Worm (Caenorhabditis elegans) whole organism, L1 larva: ENCODE data around the gene pst-2.

Experiments
- C04F5.9 ChIP-seq: sonication (generic microtip); optimal IDR thresholded peaks from 2 replicates; lab custom pipeline; 2016; ENCODE audit warnings: missing genetic modification characterization, missing compliant biosample characterization
- C34B4.2 ChIP-seq: sonication (generic microtip); optimal IDR thresholded peaks from 2 replicates; lab custom pipeline; 2017; ENCODE audit warnings: mild to moderate bottlenecking, missing genetic modification characterization, missing compliant biosample characterization
- F16B12.6 ChIP-seq: fragments of 150-350 bp; optimal IDR thresholded peaks from 2 replicates; lab custom pipeline; 2014; ENCODE audit warnings: missing biosample characterization, missing genetic modification characterization
- alr-1 ChIP-seq: fragments of 200-800 bp; sonication (Bioruptor generic); optimal IDR thresholded peaks from 2 replicates; lab custom pipeline; 2018; ENCODE audit warnings: borderline replicate concordance, mild to moderate bottlenecking, missing genetic modification characterization, missing compliant biosample characterization
- aly-2 ChIP-seq: fragments of 150-350 bp; optimal IDR thresholded peaks from 2 replicates; lab custom pipeline; 2014; ENCODE audit warnings: missing biosample characterization, missing genetic modification characterization
- blmp-1 ChIP-seq: fragments of 150-350 bp; optimal IDR thresholded peaks from 2 replicates; lab custom pipeline; 2014; ENCODE audit warnings: missing biosample characterization, missing genetic modification characterization
- efl-1 ChIP-seq, 4 experiments: fragments of 150-350 bp; optimal IDR thresholded peaks in 3 of 4; peaks in 1 of 4; 1 replicate in 1 of 4; 2 replicates in 3 of 4; lab custom pipeline; 2014; ENCODE audit warnings: missing biosample characterization in 2 of 4, missing genetic modification characterization in 2 of 4, missing genetic modification reagents in 2 of 4
- efl-3 ChIP-seq: fragments of 200-800 bp; sonication (Bioruptor generic); optimal IDR thresholded peaks from 2 replicates; lab custom pipeline; 2018; ENCODE audit warnings: mild to moderate bottlenecking, missing genetic modification characterization, missing compliant biosample characterization
- elt-2 ChIP-seq: sonication (generic microtip); optimal IDR thresholded peaks from 2 replicates; lab custom pipeline; 2016; ENCODE audit warnings: missing genetic modification characterization, mild to moderate bottlenecking, inconsistent platforms, missing compliant biosample characterization, missing genetic modification reagents
- elt-3 ChIP-seq, 6 experiments: fragments of 150-350 bp in 1 of 6; sonication (generic microtip); optimal IDR thresholded peaks; 2 replicates each; lab custom pipeline; 2017 to 2018; ENCODE audit warnings: missing biosample characterization in 6 of 6, missing genetic modification characterization in 6 of 6, inconsistent platforms in 1 of 6
- fkh-4 ChIP-seq: sonication (generic microtip); optimal IDR thresholded peaks from 2 replicates; lab custom pipeline; 2016; ENCODE audit warnings: missing compliant biosample characterization, missing genetic modification characterization, borderline replicate concordance
- fos-1 ChIP-seq: fragments of 150-350 bp; optimal IDR thresholded peaks from 2 replicates; lab custom pipeline; 2014; ENCODE audit warnings: missing biosample characterization, missing genetic modification characterization
- grh-1 ChIP-seq: fragments of 200-800 bp; sonication (Bioruptor generic); IDR thresholded peaks from 2 replicates; pipeline ENCODE4 v1.3.6; 2022; ENCODE audit warnings: missing genetic modification reagents, missing genetic modification characterization, missing compliant biosample characterization
- hlh-17 ChIP-seq: fragments of 200-800 bp; sonication (Bioruptor generic); optimal IDR thresholded peaks from 2 replicates; lab custom pipeline; 2018; ENCODE audit warnings: missing genetic modification characterization, mild to moderate bottlenecking, missing compliant biosample characterization, moderate library complexity, borderline replicate concordance
- hpl-2 ChIP-seq: fragments of 150-350 bp; optimal IDR thresholded peaks from 2 replicates; lab custom pipeline; 2014; ENCODE audit warnings: missing biosample characterization, missing genetic modification reagents, missing genetic modification characterization
- jun-1 ChIP-seq: fragments of 150-350 bp; optimal IDR thresholded peaks from 2 replicates; lab custom pipeline; 2014; ENCODE audit warnings: missing biosample characterization, missing genetic modification reagents, missing genetic modification characterization
- lin-13 ChIP-seq: fragments of 150-350 bp; optimal IDR thresholded peaks from 2 replicates; lab custom pipeline; 2014; ENCODE audit warnings: missing biosample characterization, missing genetic modification reagents, missing genetic modification characterization
- lin-14 ChIP-seq: fragments of 200-800 bp; sonication (Bioruptor generic); optimal IDR thresholded peaks from 2 replicates; lab custom pipeline; 2018; ENCODE audit warnings: mild to moderate bottlenecking, missing genetic modification characterization, moderate library complexity, missing compliant biosample characterization
- lin-35 ChIP-seq, 2 experiments: fragments of 150-350 bp; optimal IDR thresholded peaks; 2 replicates each; lab custom pipeline; 2014; ENCODE audit warnings: missing biosample characterization in 2 of 2, missing genetic modification characterization in 2 of 2, missing genetic modification reagents in 2 of 2
- lsy-2 ChIP-seq, 2 experiments: fragments of 150-350 bp; optimal IDR thresholded peaks; 2 replicates each; lab custom pipeline; 2014; ENCODE audit warnings: missing biosample characterization in 2 of 2, missing genetic modification characterization in 2 of 2
- nhr-20 ChIP-seq: sonication (generic microtip); optimal IDR thresholded peaks from 2 replicates; lab custom pipeline; 2016; ENCODE audit warnings: mild to moderate bottlenecking, missing genetic modification characterization, missing compliant biosample characterization
- nhr-237 ChIP-seq: fragments of 150-350 bp; optimal IDR thresholded peaks from 2 replicates; lab custom pipeline; 2014; ENCODE audit warnings: missing biosample characterization, missing genetic modification characterization
- nhr-28 ChIP-seq: fragments of 150-350 bp; optimal IDR thresholded peaks from 2 replicates; lab custom pipeline; 2014; ENCODE audit warnings: missing biosample characterization, missing genetic modification characterization
- skn-1 ChIP-seq: fragments of 150-350 bp; optimal IDR thresholded peaks from 2 replicates; lab custom pipeline; 2014; ENCODE audit warnings: missing biosample characterization, missing genetic modification characterization
- snu-23 ChIP-seq: sonication (generic microtip); optimal IDR thresholded peaks from 2 replicates; lab custom pipeline; 2016; ENCODE audit warnings: missing genetic modification characterization, missing compliant biosample characterization
- sox-4 ChIP-seq: sonication (generic microtip); optimal IDR thresholded peaks from 2 replicates; lab custom pipeline; 2016; ENCODE audit warnings: missing genetic modification characterization, missing compliant biosample characterization
- sptf-1 ChIP-seq: fragments of 150-350 bp; optimal IDR thresholded peaks from 2 replicates; lab custom pipeline; 2014; ENCODE audit warnings: missing biosample characterization, missing genetic modification characterization
- unc-30 ChIP-seq: sonication (generic microtip); optimal IDR thresholded peaks from 2 replicates; lab custom pipeline; 2017; ENCODE audit warnings: missing biosample characterization, missing genetic modification characterization
- unc-86 ChIP-seq: sonication (generic microtip); optimal IDR thresholded peaks from 2 replicates; lab custom pipeline; 2016; ENCODE audit warnings: missing genetic modification characterization, missing compliant biosample characterization
- zip-4 ChIP-seq: fragments of 200-800 bp; sonication (Bioruptor generic); optimal IDR thresholded peaks from 2 replicates; lab custom pipeline; 2018; ENCODE audit warnings: mild to moderate bottlenecking, missing genetic modification characterization, moderate library complexity, missing compliant biosample characterization
- ztf-4 ChIP-seq: fragments of 150-350 bp; optimal IDR thresholded peaks from 2 replicates; lab custom pipeline; 2014; ENCODE audit warnings: missing biosample characterization, missing genetic modification characterization

The pst-2 gene

DNA sequence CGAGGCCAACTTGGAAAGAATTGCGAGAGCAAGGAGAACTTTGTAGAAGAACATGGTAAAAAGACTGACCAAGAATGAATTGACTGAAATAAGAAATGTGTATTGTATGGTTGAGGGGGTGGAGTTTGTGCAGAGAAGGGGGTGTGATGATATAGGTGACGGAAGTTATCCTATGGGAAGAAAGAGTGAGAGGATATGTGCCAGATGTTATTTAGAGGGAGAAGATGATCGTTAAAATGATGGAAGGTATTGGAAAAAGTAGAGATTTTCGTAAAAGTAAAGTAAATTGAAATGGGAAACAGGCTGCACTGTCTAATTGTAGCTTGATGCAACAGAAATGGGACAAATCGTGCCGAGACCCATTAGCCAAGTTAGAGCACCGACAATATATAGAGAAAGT is 23.3 kb upstream of the pst-2 start, which contains the start of gene sdz-21:
Gene sdz-21, minus strand, starts transcription at position 101 of the 400 bp plus-strand sequence.
- no peak for TF ChIP-seq efl-1 (optimal IDR thresholded peaks at IDR 0.05; lab: Kevin White, UChicago)
- peak in 1 of 2 experiments; percentile 8 for TF ChIP-seq efl-1 (GFP tag; optimal IDR thresholded peaks at IDR 0.05 in 1 of 2; lab: Kevin White, UChicago)
- TF ChIP-seq grh-1 (GFP tag; lab: Robert Waterston, UW), result no peak
- TF ChIP-seq jun-1 (tag; lab: Kevin White, UChicago), result no peak
- TF ChIP-seq zip-4 (GFP tag; lab: Kevin White, UChicago), result no peak
- no peak for TF ChIP-seq unc-30 (tag; lab: Kevin White, UChicago)
- TF ChIP-seq C04F5.9 (tag; lab: Kevin White, UChicago), result no peak
- no peak for TF ChIP-seq aly-2 (tag; lab: Kevin White, UChicago)
- TF ChIP-seq elt-2 (tag; lab: Kevin White, UChicago), result no peak
- no peak for TF ChIP-seq F16B12.6 (tag; lab: Kevin White, UChicago)

DNA sequence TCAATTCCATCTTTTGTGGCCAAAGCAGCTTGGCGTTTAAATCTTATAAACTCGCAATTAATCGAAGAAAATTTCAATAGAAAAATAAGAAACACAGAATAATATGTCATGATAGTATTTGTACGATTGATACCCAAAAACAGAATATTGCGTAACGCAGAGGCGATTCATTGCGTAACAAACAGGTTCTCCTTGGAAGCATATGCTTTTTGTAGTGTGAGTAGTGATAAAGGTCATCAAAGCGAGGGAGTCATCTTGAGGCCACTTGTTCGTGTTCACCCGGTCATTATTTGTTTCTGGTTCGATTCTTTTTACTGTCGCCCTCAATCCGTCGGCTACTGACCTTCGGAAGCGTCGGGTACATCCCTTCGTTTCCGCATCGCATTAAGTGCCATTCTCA is 19.3 kb upstream of the pst-2 start, which contains the start of gene F54E7.6:
Gene F54E7.6, minus strand, starts transcription at position 110 of the 400 bp plus-strand sequence.
- TF ChIP-seq blmp-1 (tag; lab: Kevin White, UChicago) (peak; percentile 25), ztf-4 (tag; lab: Kevin White, UChicago) (no peak)

DNA sequence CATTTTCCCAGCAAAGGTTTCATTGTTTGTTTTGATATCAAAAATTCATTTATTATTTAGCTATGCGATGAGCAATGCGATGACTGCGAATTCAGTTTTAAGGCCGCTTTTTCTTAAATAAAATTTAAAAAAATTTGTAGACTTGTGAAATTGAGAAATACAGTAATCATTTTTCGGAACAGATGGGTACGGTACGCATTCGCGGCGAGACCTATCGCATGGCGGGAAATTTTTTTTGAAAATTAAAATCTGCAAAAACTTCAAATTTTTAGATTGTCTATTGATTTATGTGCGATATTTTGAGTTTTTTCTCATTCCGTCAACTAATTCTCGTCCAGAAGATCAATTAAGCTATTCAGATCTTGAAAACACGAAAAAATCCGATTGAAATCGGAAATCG is 16.7 kb upstream of the pst-2 start:
- TF ChIP-seq lin-13 (GFP tag; lab: Kevin White, UChicago) (no peak), lsy-2 (tag; optimal IDR thresholded peaks at IDR 0.05; lab: Kevin White, UChicago) (no peak), fos-1 (tag; lab: Kevin White, UChicago) (no peak), fkh-4 (tag; lab: Kevin White, UChicago) (no peak), hpl-2 (GFP tag; lab: Kevin White, UChicago) (no peak), unc-30 (tag; lab: Kevin White, UChicago) (no peak), nhr-237 (tag; lab: Kevin White, UChicago) (no peak), nhr-20 (tag; lab: Kevin White, UChicago) (no peak), efl-3 (no peak), snu-23 (no peak), elt-3 (tag; optimal IDR thresholded peaks at IDR 0.05; lab: Kevin White, UChicago) (no peak), sox-4 (tag; lab: Kevin White, UChicago) (no peak), nhr-28 (tag; lab: Kevin White, UChicago) (no peak), alr-1 (tag; lab: Kevin White, UChicago) (no peak), C34B4.2 (tag; lab: Kevin White, UChicago) (no peak), skn-1 (tag; lab: Kevin White, UChicago) (no peak), sptf-1 (tag; lab: Kevin White, UChicago) (no peak)

DNA sequence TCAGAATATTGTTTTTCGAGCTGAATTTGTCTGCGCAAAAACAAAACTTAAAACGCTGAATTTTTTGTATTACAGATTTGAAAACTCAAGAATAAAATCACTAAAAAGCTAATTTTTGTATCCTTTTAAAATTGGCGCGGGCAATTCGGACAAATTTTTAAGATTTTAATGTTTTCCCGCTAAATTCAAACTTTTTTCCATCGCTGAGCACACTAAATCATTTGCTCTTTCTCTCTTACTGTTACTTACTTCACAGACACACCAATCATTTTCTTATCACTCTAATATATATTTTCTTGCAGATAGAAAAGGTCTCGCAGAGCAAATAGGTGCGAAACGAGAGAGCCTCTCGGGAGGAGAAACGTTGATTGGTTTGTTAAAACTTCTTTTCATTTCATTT is 16.3 kb upstream of the pst-2 start, which contains the start of gene par-3:
Gene par-3, plus strand, starts transcription at position 301 of the 400 bp plus-strand sequence.
- no peak for TF ChIP-seq nhr-28 (tag; lab: Kevin White, UChicago)
- no peak for TF ChIP-seq hlh-17 (GFP tag; lab: Kevin White, UChicago)
- TF ChIP-seq elt-2 (tag; lab: Kevin White, UChicago), result no peak
- TF ChIP-seq, all 84 proteins: peak for 0

ce11 chrIII:5665278-5665677 is 15.0 kb upstream of the pst-2 start:
- TF ChIP-seq unc-86 (tag; lab: Kevin White, UChicago) (no peak), nhr-20 (tag; lab: Kevin White, UChicago) (no peak), blmp-1 (tag; lab: Kevin White, UChicago) (peak; percentile 94), efl-3 (no peak), efl-1 (optimal IDR thresholded peaks at IDR 0.05; lab: Kevin White, UChicago) (no peak), efl-1 (GFP tag; optimal IDR thresholded peaks at IDR 0.05 in 1 of 2; lab: Kevin White, UChicago) (peak in 1 of 2 experiments; percentile 93), hpl-2 (GFP tag; lab: Kevin White, UChicago) (no peak), lin-35 (GFP tag; optimal IDR thresholded peaks at IDR 0.05; lab: Kevin White, UChicago) (peak in 1 of 2 experiments; percentile 22), lin-14 (GFP tag; lab: Kevin White, UChicago) (peak; percentile 53)
